Fruit fly (Drosophila melanogaster) whole organism, embryonic: ENCODE measurements around the gene CG31777.
A peak's percentile ranks its signal among the peaks of the same experiment; 100 is the strongest.

Experiments
- Asciz ChIP-seq: fragments of 200-800 bp; sonication (Bioruptor generic); optimal IDR thresholded peaks from 2 replicates; lab custom pipeline; 2017; ENCODE audit warnings: missing biosample characterization, mild to moderate bottlenecking, missing genetic modification characterization, missing genetic modification reagents
- BtbVII ChIP-seq: fragments of 200-800 bp; sonication (Bioruptor generic); optimal IDR thresholded peaks from 3 replicates; lab custom pipeline; 2017; ENCODE audit warnings: missing biosample characterization, mild to moderate bottlenecking, missing genetic modification characterization
- CG10959 ChIP-seq: fragments of 200-800 bp; sonication (Bioruptor generic); IDR thresholded peaks from 2 replicates; pipeline ENCODE4 v1.3.6; 2022; ENCODE audit warnings: missing biosample characterization, missing genetic modification characterization
- CG12659 ChIP-seq: fragments of 200-800 bp; sonication (Bioruptor generic); optimal IDR thresholded peaks from 3 replicates; lab custom pipeline; 2017; ENCODE audit warnings: mild to moderate bottlenecking, missing biosample characterization, missing genetic modification reagents, missing genetic modification characterization
- CG13287 ChIP-seq: fragments of 200-800 bp; sonication (Bioruptor generic); IDR thresholded peaks from 2 replicates; pipeline ENCODE4 v1.3.6; 2022; ENCODE audit warnings: missing biosample characterization, missing genetic modification characterization; ENCODE audit not compliant: partially characterized antibody
- CG13296 ChIP-seq: fragments of 200-800 bp; sonication (Bioruptor generic); optimal IDR thresholded peaks from 3 replicates; lab custom pipeline; 2018; ENCODE audit warnings: missing biosample characterization, mild to moderate bottlenecking, missing genetic modification characterization
- CG13424 ChIP-seq: fragments of 200-800 bp; sonication (Bioruptor generic); optimal IDR thresholded peaks from 2 replicates; lab custom pipeline; 2019; ENCODE audit warnings: missing biosample characterization, mild to moderate bottlenecking, missing genetic modification characterization, moderate library complexity
- CG13894 ChIP-seq: fragments of 200-800 bp; sonication (Bioruptor generic); optimal IDR thresholded peaks from 3 replicates; lab custom pipeline; 2018; ENCODE audit warnings: missing biosample characterization, mild to moderate bottlenecking, missing genetic modification characterization, moderate library complexity
- CG14441 ChIP-seq: fragments of 200-800 bp; sonication (Bioruptor generic); IDR thresholded peaks from 2 replicates; pipeline ENCODE4 v1.3.6; 2022; ENCODE audit warnings: missing biosample characterization, missing genetic modification characterization
- CG17186 ChIP-seq: fragments of 200-800 bp; sonication (Bioruptor generic); optimal IDR thresholded peaks from 3 replicates; lab custom pipeline; 2017; ENCODE audit warnings: missing biosample characterization, missing genetic modification reagents, missing genetic modification characterization
- CG30403 ChIP-seq: fragments of 200-800 bp; sonication (Bioruptor generic); optimal IDR thresholded peaks from 3 replicates; lab custom pipeline; 2016; ENCODE audit warnings: missing biosample characterization, missing genetic modification characterization
- CG32532 ChIP-seq: fragments of 200-800 bp; sonication (Bioruptor generic); IDR thresholded peaks from 2 replicates; pipeline ENCODE4 v1.3.6; 2022; ENCODE audit warnings: missing biosample characterization, missing genetic modification characterization
- CG3281 ChIP-seq: fragments of 200-800 bp; sonication (Bioruptor generic); optimal IDR thresholded peaks from 3 replicates; lab custom pipeline; 2017; ENCODE audit warnings: missing biosample characterization, mild to moderate bottlenecking, missing genetic modification characterization
- CG3847 ChIP-seq: fragments of 200-800 bp; sonication (Bioruptor generic); IDR thresholded peaks from 2 replicates; pipeline ENCODE4 v1.3.6; 2022; ENCODE audit warnings: missing biosample characterization, missing genetic modification characterization
- CG6654 ChIP-seq: fragments of 200-800 bp; sonication (Bioruptor generic); optimal IDR thresholded peaks from 2 replicates; lab custom pipeline; 2017; ENCODE audit warnings: missing biosample characterization, mild to moderate bottlenecking, missing genetic modification characterization
- CG6791 ChIP-seq: fragments of 200-800 bp; sonication (Bioruptor generic); IDR thresholded peaks from 3 replicates; pipeline ENCODE4 v1.3.6; 2022; ENCODE audit warnings: missing biosample characterization, missing genetic modification characterization; ENCODE audit not compliant: partially characterized antibody
- CG8359 ChIP-seq: fragments of 200-800 bp; sonication (Bioruptor generic); optimal IDR thresholded peaks from 2 replicates; lab custom pipeline; 2017; ENCODE audit warnings: missing biosample characterization, mild to moderate bottlenecking, missing genetic modification characterization, borderline replicate concordance
- CoRest ChIP-seq: fragments of 200-800 bp; sonication (Bioruptor generic); optimal IDR thresholded peaks from 3 replicates; lab custom pipeline; 2018; ENCODE audit warnings: missing biosample characterization, mild to moderate bottlenecking, missing genetic modification characterization, moderate library complexity
- CrebB ChIP-seq: fragments of 200-800 bp; sonication (Bioruptor generic); optimal IDR thresholded peaks from 3 replicates; lab custom pipeline; 2018; ENCODE audit warnings: missing biosample characterization, mild to moderate bottlenecking, missing genetic modification characterization
- Dbx ChIP-seq: fragments of 200-800 bp; sonication (Bioruptor generic); IDR thresholded peaks from 3 replicates; pipeline ENCODE4 v1.3.6; 2022; ENCODE audit warnings: missing biosample characterization, missing genetic modification characterization
- Deaf1 ChIP-seq: fragments of 200-800 bp; optimal IDR thresholded peaks from 3 replicates; lab custom pipeline; 2019; ENCODE audit warnings: missing biosample characterization, mild to moderate bottlenecking, missing genetic modification characterization, moderate library complexity
- Doc2 ChIP-seq: fragments of 200-800 bp; sonication (Bioruptor generic); IDR thresholded peaks from 2 replicates; pipeline ENCODE4 v1.3.6; 2022; ENCODE audit warnings: missing biosample characterization, missing genetic modification characterization
- E2f1 ChIP-seq: fragments of 200-800 bp; sonication (Bioruptor generic); IDR thresholded peaks from 2 replicates; pipeline ENCODE4 v1.3.6; 2022; ENCODE audit warnings: missing biosample characterization, missing genetic modification characterization
- HLH54F ChIP-seq: fragments of 200-800 bp; sonication (Bioruptor generic); optimal IDR thresholded peaks from 3 replicates; lab custom pipeline; 2016; ENCODE audit warnings: missing biosample characterization, missing genetic modification characterization
- Hand ChIP-seq: fragments of 200-800 bp; sonication (Bioruptor generic); optimal IDR thresholded peaks from 2 replicates; lab custom pipeline; 2017; ENCODE audit warnings: mild to moderate bottlenecking, missing biosample characterization, missing genetic modification reagents, missing genetic modification characterization
- Hmr ChIP-seq: fragments of 200-800 bp; sonication (Bioruptor generic); optimal IDR thresholded peaks from 3 replicates; lab custom pipeline; 2017; ENCODE audit warnings: mild to moderate bottlenecking, missing biosample characterization, missing genetic modification reagents, missing genetic modification characterization
- Meics ChIP-seq: fragments of 200-800 bp; sonication (Bioruptor generic); optimal IDR thresholded peaks from 2 replicates; lab custom pipeline; 2017; ENCODE audit warnings: missing biosample characterization, mild to moderate bottlenecking, missing genetic modification characterization
- Ptx1 ChIP-seq: fragments of 200-800 bp; sonication (Bioruptor generic); IDR thresholded peaks from 2 replicates; pipeline ENCODE4 v1.3.6; 2022; ENCODE audit warnings: missing biosample characterization, missing genetic modification characterization
- Ssrp ChIP-seq: fragments of 200-800 bp; sonication (Bioruptor generic); optimal IDR thresholded peaks from 2 replicates; lab custom pipeline; 2018; ENCODE audit warnings: missing biosample characterization, mild to moderate bottlenecking, missing genetic modification characterization, moderate library complexity
- Trl ChIP-seq, 3 experiments: fragments of >200 bp in 2 of 3; fragments of 200-800 bp in 1 of 3; sonication (Bioruptor generic) in 1 of 3; optimal IDR thresholded peaks; 2 replicates in 1 of 3; 3 replicates in 2 of 3; lab custom pipeline; 2016 to 2017; ENCODE audit warnings: missing biosample characterization in 1 of 3, missing genetic modification characterization in 1 of 3
- Xbp1 ChIP-seq: fragments of 200-800 bp; sonication (Bioruptor generic); optimal IDR thresholded peaks from 3 replicates; lab custom pipeline; 2016; ENCODE audit warnings: missing biosample characterization, mild to moderate bottlenecking, missing genetic modification characterization
- bcd ChIP-seq: fragments of 200-800 bp; sonication (Bioruptor generic); optimal IDR thresholded peaks from 2 replicates; lab custom pipeline; 2017; ENCODE audit warnings: missing biosample characterization, mild to moderate bottlenecking, missing genetic modification characterization
- bowl ChIP-seq: fragments of 200-800 bp; sonication (Bioruptor generic); IDR thresholded peaks from 2 replicates; pipeline ENCODE4 v1.3.6; 2022; ENCODE audit warnings: missing biosample characterization, missing genetic modification characterization
- dmrt11E ChIP-seq: fragments of 200-800 bp; sonication (Bioruptor generic); optimal IDR thresholded peaks from 3 replicates; lab custom pipeline; 2018; ENCODE audit warnings: missing biosample characterization, mild to moderate bottlenecking, missing genetic modification characterization, moderate library complexity
- dysf ChIP-seq: fragments of 200-800 bp; sonication (Bioruptor generic); IDR thresholded peaks from 3 replicates; pipeline ENCODE4 v1.3.6; 2022; ENCODE audit warnings: missing biosample characterization, missing genetic modification characterization
- ems ChIP-seq: fragments of 200-800 bp; sonication (Bioruptor generic); optimal IDR thresholded peaks from 3 replicates; lab custom pipeline; 2016; ENCODE audit warnings: missing biosample characterization, missing genetic modification characterization
- her ChIP-seq: fragments of 200-800 bp; sonication (Bioruptor generic); optimal IDR thresholded peaks from 2 replicates; lab custom pipeline; 2016; ENCODE audit warnings: missing biosample characterization, missing genetic modification characterization
- hkb ChIP-seq, 2 experiments: fragments of 200-800 bp in 1 of 2; fragments of >200 bp in 1 of 2; sonication (Bioruptor generic) in 1 of 2; IDR thresholded peaks in 1 of 2; optimal IDR thresholded peaks in 1 of 2; 2 replicates each; pipeline versions ENCODE4 v1.3.6 to Lab custom; 2017 to 2022; ENCODE audit warnings: missing biosample characterization in 1 of 2, missing genetic modification characterization in 1 of 2
- kah ChIP-seq: fragments of 200-800 bp; sonication (Bioruptor generic); optimal IDR thresholded peaks from 2 replicates; lab custom pipeline; 2018; ENCODE audit warnings: missing biosample characterization, mild to moderate bottlenecking, missing genetic modification characterization
- lbe ChIP-seq: fragments of 200-800 bp; sonication (Bioruptor generic); optimal IDR thresholded peaks from 2 replicates; lab custom pipeline; 2016; ENCODE audit warnings: missing biosample characterization, mild to moderate bottlenecking, missing genetic modification characterization
- nerfin-2 ChIP-seq: fragments of 200-800 bp; sonication (Bioruptor generic); IDR thresholded peaks from 2 replicates; pipeline ENCODE4 v1.3.6; 2022; ENCODE audit warnings: missing biosample characterization, missing genetic modification characterization; ENCODE audit not compliant: partially characterized antibody
- pho ChIP-seq: fragments of 200-800 bp; sonication (Bioruptor generic); optimal IDR thresholded peaks from 2 replicates; lab custom pipeline; 2016; ENCODE audit warnings: missing biosample characterization, missing genetic modification characterization
- phol ChIP-seq: fragments of 200-800 bp; sonication (Bioruptor generic); optimal IDR thresholded peaks from 3 replicates; lab custom pipeline; 2018; ENCODE audit warnings: missing biosample characterization, mild to moderate bottlenecking, missing genetic modification characterization, moderate library complexity
- sens ChIP-seq: fragments of 200-800 bp; sonication (Bioruptor generic); peaks from one replicate; lab custom pipeline; 2016; ENCODE audit warnings: missing biosample characterization, missing genetic modification characterization
- stwl ChIP-seq: fragments of 200-800 bp; sonication (Bioruptor generic); optimal IDR thresholded peaks from 3 replicates; lab custom pipeline; 2018; ENCODE audit warnings: missing biosample characterization, mild to moderate bottlenecking, missing genetic modification characterization, moderate library complexity
- z ChIP-seq: fragments of 200-800 bp; sonication (Bioruptor generic); IDR thresholded peaks from 3 replicates; pipeline ENCODE4 v1.3.6; 2022; ENCODE audit warnings: missing biosample characterization, missing genetic modification characterization
- zen ChIP-seq: fragments of 200-800 bp; sonication (Bioruptor generic); optimal IDR thresholded peaks from 3 replicates; lab custom pipeline; 2018; ENCODE audit warnings: missing biosample characterization, mild to moderate bottlenecking, missing genetic modification characterization, moderate library complexity
- zfh2 ChIP-seq: fragments of 200-800 bp; sonication (Bioruptor generic); optimal IDR thresholded peaks from 2 replicates; lab custom pipeline; 2016; ENCODE audit warnings: missing biosample characterization, missing genetic modification characterization

CG31777 gene

dm6 chr2L:3754835-3755547, 48.1 kb upstream of the CG31777 start (continued):
- no peak for TF ChIP-seq z (GFP tag; lab: Robert Waterston, UW)
- TF ChIP-seq CG13424 (tag; lab: Kevin White, UChicago), result peak; percentile 41
- no peak for TF ChIP-seq CG8359 (GFP tag; lab: Kevin White, UChicago)
- peak; percentile 10 for TF ChIP-seq Xbp1 (GFP tag; lab: Kevin White, UChicago)
- peak; percentile 52 for TF ChIP-seq Ptx1 (GFP tag; lab: Robert Waterston, UW)
- peak; percentile 25 for TF ChIP-seq CG12659 (GFP tag; lab: Kevin White, UChicago)
- no peak for TF ChIP-seq CG6654 (GFP tag; lab: Kevin White, UChicago)
- TF ChIP-seq CG17186 (GFP tag; lab: Kevin White, UChicago), result no peak
- peak; percentile 65 for TF ChIP-seq Meics
- TF ChIP-seq HLH54F, result peak; percentile 2
- peak; percentile 22 for TF ChIP-seq Deaf1 (tag; lab: Kevin White, UChicago)
- peak; percentile 18; the same call in 1 of the 2 replicates for TF ChIP-seq E2f1 (GFP tag; lab: Robert Waterston, UW)
- TF ChIP-seq zfh2 (GFP tag; lab: Kevin White, UChicago), result peak; percentile 5
- TF ChIP-seq CG32532 (GFP tag; lab: Robert Waterston, UW), result peak; percentile 47; the same call in 1 of the 2 replicates
- no peak for TF ChIP-seq dmrt11E (tag; lab: Kevin White, UChicago)
- TF ChIP-seq pho (GFP tag; lab: Kevin White, UChicago), result peak; percentile 2
- TF ChIP-seq hkb (optimal IDR thresholded peaks at IDR 0.05; lab: Kevin White, UChicago), result no peak
- peak; percentile 64 for TF ChIP-seq hkb (GFP tag; IDR thresholded peaks at IDR 0.05; lab: Robert Waterston, UW)
- TF ChIP-seq dysf (GFP tag; lab: Robert Waterston, UW), result peak; percentile 59; the same call in 2 of the 3 replicates
- peak; percentile 32 for TF ChIP-seq sens
- TF ChIP-seq Asciz (GFP tag; lab: Kevin White, UChicago), result no peak
- no peak for TF ChIP-seq stwl
- TF ChIP-seq CG13894 (tag; lab: Kevin White, UChicago), result peak; percentile 99
- peak; percentile 36 for TF ChIP-seq CG14441 (GFP tag; lab: Robert Waterston, UW)
- TF ChIP-seq Ssrp (tag; lab: Kevin White, UChicago), result no peak
- TF ChIP-seq CG13287 (GFP tag; lab: Robert Waterston, UW), result no peak
- TF ChIP-seq CG6791, result no peak
- TF ChIP-seq bcd (GFP tag; lab: Kevin White, UChicago), result peak; percentile 43
- peak; percentile 81 for TF ChIP-seq Hmr (GFP tag; lab: Kevin White, UChicago)
- peak; percentile 5 for TF ChIP-seq CrebB (tag; lab: Kevin White, UChicago)
- peak; percentile 63 for TF ChIP-seq Hand (GFP tag; lab: Kevin White, UChicago)
- peak; percentile 7 for TF ChIP-seq phol (tag; lab: Kevin White, UChicago)
- TF ChIP-seq BtbVII (GFP tag; lab: Kevin White, UChicago), result peak; percentile 13
- TF ChIP-seq her, result no peak
- peak; percentile 24 for TF ChIP-seq CG13296 (GFP tag; lab: Kevin White, UChicago)
- no peak for TF ChIP-seq CG10959
- peak; percentile 67; the same call in 2 of the 3 replicates for TF ChIP-seq Dbx
- peak; percentile 2 for TF ChIP-seq CoRest (tag; lab: Kevin White, UChicago)
- no peak for TF ChIP-seq nerfin-2 (GFP tag; lab: Robert Waterston, UW)
- no peak for TF ChIP-seq zen (tag; lab: Kevin White, UChicago)
- peak; percentile 28; the same call in 1 of the 2 replicates for TF ChIP-seq CG3847 (GFP tag; lab: Robert Waterston, UW)
- TF ChIP-seq CG30403 (GFP tag; lab: Kevin White, UChicago), result peak; percentile 27
- peak; percentile 62 for TF ChIP-seq CG3281
- no peak for TF ChIP-seq Trl (optimal IDR thresholded peaks at IDR 0.05; lab: Kevin White, UChicago)
- TF ChIP-seq Trl (GFP tag; optimal IDR thresholded peaks at IDR 0.05; lab: Kevin White, UChicago), result no peak
- no peak for TF ChIP-seq Doc2 (GFP tag; lab: Robert Waterston, UW)
- TF ChIP-seq ems, result no peak
- no peak for TF ChIP-seq kah (GFP tag; lab: Kevin White, UChicago)
- no peak; the same call in 1 of the 2 replicates for TF ChIP-seq bowl (GFP tag; lab: Robert Waterston, UW)
- no peak for TF ChIP-seq lbe (GFP tag; lab: Kevin White, UChicago)
